Worm (Caenorhabditis elegans) whole organism, young adult: Measurements from ENCODE around the gene C03B1.4.

ENCODE experiments used
- B0035.1 ChIP-seq: sonication (generic microtip); optimal IDR thresholded peaks from 2 replicates; lab custom pipeline; 2016; ENCODE audit warnings: missing genetic modification characterization, mild to moderate bottlenecking, missing compliant biosample characterization, missing genotype, missing genetic modification reagents
- B0261.1 ChIP-seq: sonication (generic microtip); optimal IDR thresholded peaks from 2 replicates; lab custom pipeline; 2016; ENCODE audit warnings: mild to moderate bottlenecking, missing genetic modification characterization, moderate library complexity, missing compliant biosample characterization
- B0336.3 ChIP-seq: fragments of 200-800 bp; sonication (Bioruptor generic); IDR thresholded peaks from 2 replicates; pipeline ENCODE4 v1.3.6; 2022; ENCODE audit warnings: missing genetic modification characterization, missing compliant biosample characterization
- F10E7.11 ChIP-seq: sonication (generic microtip); optimal IDR thresholded peaks from 2 replicates; lab custom pipeline; 2017; ENCODE audit warnings: mild to moderate bottlenecking, missing genetic modification characterization, moderate library complexity, missing compliant biosample characterization
- F22D6.2 ChIP-seq: sonication (generic microtip); optimal IDR thresholded peaks from 2 replicates; lab custom pipeline; 2016; ENCODE audit warnings: mild to moderate bottlenecking, missing genetic modification characterization, missing compliant biosample characterization
- F23B12.7 ChIP-seq: sonication (generic microtip); optimal IDR thresholded peaks from 2 replicates; lab custom pipeline; 2017; ENCODE audit warnings: missing genetic modification characterization, mild to moderate bottlenecking, missing compliant biosample characterization, antibody characterized with exemption, moderate library complexity; ENCODE audit not compliant: insufficient read depth
- F39B2.1 ChIP-seq: fragments of 200-800 bp; sonication (Bioruptor generic); IDR thresholded peaks from 2 replicates; pipeline ENCODE4 v1.3.6; 2022; ENCODE audit warnings: missing genetic modification reagents, missing genetic modification characterization, missing compliant biosample characterization
- F52B5.7 ChIP-seq: sonication (generic microtip); optimal IDR thresholded peaks from 2 replicates; lab custom pipeline; 2016; ENCODE audit warnings: mild to moderate bottlenecking, missing genetic modification characterization, missing compliant biosample characterization
- F57A8.1 ChIP-seq: fragments of 200-800 bp; sonication (Bioruptor generic); optimal IDR thresholded peaks from 2 replicates; lab custom pipeline; 2018; ENCODE audit warnings: mild to moderate bottlenecking, missing genetic modification characterization, moderate library complexity, missing compliant biosample characterization
- T26A5.8 ChIP-seq: sonication (generic microtip); optimal IDR thresholded peaks from 2 replicates; lab custom pipeline; 2016; ENCODE audit warnings: missing genetic modification characterization, missing compliant biosample characterization
- Y53G8AR.9 ChIP-seq: fragments of 200-800 bp; sonication (Bioruptor generic); conservative IDR thresholded peaks from 2 replicates; pipeline ENCODE4 v1.3.6; 2022; ENCODE audit warnings: missing genetic modification reagents, missing genetic modification characterization, missing compliant biosample characterization
- Y56A3A.18 ChIP-seq: fragments of 200-800 bp; sonication (Bioruptor generic); IDR thresholded peaks from 2 replicates; pipeline ENCODE4 v1.3.6; 2022; ENCODE audit warnings: missing genetic modification reagents, missing genetic modification characterization, missing compliant biosample characterization
- Y67H2A.10 ChIP-seq: fragments of 200-800 bp; sonication (Bioruptor generic); conservative IDR thresholded peaks from 2 replicates; pipeline ENCODE4 v1.3.6; 2022; ENCODE audit warnings: missing genetic modification reagents, missing genetic modification characterization, missing compliant biosample characterization
- Y95B8A.8 ChIP-seq: fragments of 200-800 bp; sonication (Bioruptor generic); IDR thresholded peaks from 2 replicates; pipeline ENCODE4 v1.3.6; 2022; ENCODE audit warnings: missing genetic modification reagents, missing genetic modification characterization, missing compliant biosample characterization
- ccch-3 ChIP-seq: fragments of 200-800 bp; sonication (Bioruptor generic); optimal IDR thresholded peaks from 2 replicates; lab custom pipeline; 2018; ENCODE audit warnings: mild to moderate bottlenecking, missing genetic modification characterization, missing compliant biosample characterization
- ceh-58 ChIP-seq: fragments of 200-800 bp; sonication (Bioruptor generic); IDR thresholded peaks from 2 replicates; pipeline ENCODE4 v1.3.6; 2022; ENCODE audit warnings: missing genetic modification characterization, missing compliant biosample characterization
- ceh-79 ChIP-seq: sonication (generic microtip); optimal IDR thresholded peaks from 2 replicates; lab custom pipeline; 2017; ENCODE audit warnings: mild to moderate bottlenecking, missing genetic modification characterization, missing compliant biosample characterization
- ceh-91 ChIP-seq: fragments of 200-800 bp; sonication (Bioruptor generic); IDR thresholded peaks from 2 replicates; pipeline ENCODE4 v1.3.6; 2022; ENCODE audit warnings: missing genetic modification reagents, missing genetic modification characterization, missing compliant biosample characterization
- dpff-1 ChIP-seq: sonication (generic microtip); optimal IDR thresholded peaks from 2 replicates; lab custom pipeline; 2017; ENCODE audit warnings: mild to moderate bottlenecking, missing genetic modification characterization, missing compliant biosample characterization
- dpl-1 ChIP-seq: fragments of 150-350 bp; optimal IDR thresholded peaks from 2 replicates; lab custom pipeline; 2014; ENCODE audit warnings: missing biosample characterization, missing genetic modification reagents, missing genetic modification characterization
- egrh-3 ChIP-seq: fragments of 200-800 bp; sonication (Bioruptor generic); IDR thresholded peaks from 2 replicates; pipeline ENCODE4 v1.3.6; 2022; ENCODE audit warnings: missing genetic modification reagents, missing genetic modification characterization, missing compliant biosample characterization
- gei-17 ChIP-seq: fragments of 200-800 bp; sonication (Bioruptor generic); optimal IDR thresholded peaks from 2 replicates; lab custom pipeline; 2018; ENCODE audit warnings: mild to moderate bottlenecking, missing genetic modification characterization, missing compliant biosample characterization
- hmg-20 ChIP-seq: fragments of 200-800 bp; sonication (Bioruptor generic); IDR thresholded peaks from 2 replicates; pipeline ENCODE4 v1.3.6; 2022; ENCODE audit warnings: missing genetic modification reagents, missing genetic modification characterization, missing compliant biosample characterization
- hrde-1 ChIP-seq: sonication (generic microtip); optimal IDR thresholded peaks from 2 replicates; lab custom pipeline; 2016; ENCODE audit warnings: missing genetic modification characterization, mild to moderate bottlenecking, missing compliant biosample characterization, moderate library complexity, missing genotype, missing genetic modification reagents, borderline replicate concordance
- let-607 ChIP-seq, 2 experiments: fragments of 200-800 bp in 1 of 2; sonication (Bioruptor generic) in 1 of 2; sonication (generic microtip) in 1 of 2; optimal IDR thresholded peaks; 2 replicates each; lab custom pipeline; 2016 to 2018; ENCODE audit warnings: mild to moderate bottlenecking in 2 of 2, missing compliant biosample characterization in 2 of 2, missing genetic modification characterization in 2 of 2, moderate library complexity in 2 of 2, missing genotype in 1 of 2
- lin-26 ChIP-seq: fragments of 200-800 bp; sonication (Bioruptor generic); IDR thresholded peaks from 2 replicates; pipeline ENCODE4 v1.3.6; 2022; ENCODE audit warnings: missing genetic modification reagents, missing genetic modification characterization, missing compliant biosample characterization
- madf-8 ChIP-seq: fragments of 200-800 bp; sonication (Bioruptor generic); conservative IDR thresholded peaks from 2 replicates; pipeline ENCODE4 v1.3.6; 2022; ENCODE audit warnings: missing genetic modification reagents, missing genetic modification characterization, missing compliant biosample characterization
- nfya-1 ChIP-seq: sonication (generic microtip); optimal IDR thresholded peaks from 2 replicates; lab custom pipeline; 2017; ENCODE audit warnings: antibody characterized with exemption, missing compliant biosample characterization, missing genetic modification characterization, borderline replicate concordance; ENCODE audit not compliant: insufficient read depth
- nfya-2 ChIP-seq: fragments of 200-800 bp; sonication (Bioruptor generic); IDR thresholded peaks from 2 replicates; pipeline ENCODE4 v1.3.6; 2022; ENCODE audit warnings: missing genetic modification reagents, missing genetic modification characterization, missing compliant biosample characterization
- nfyb-1 ChIP-seq: fragments of 200-800 bp; sonication (Bioruptor generic); IDR thresholded peaks from 2 replicates; pipeline ENCODE4 v1.3.6; 2022; ENCODE audit warnings: missing genetic modification reagents, missing genetic modification characterization, missing compliant biosample characterization
- nhr-120 ChIP-seq: fragments of 200-800 bp; sonication (Bioruptor generic); IDR thresholded peaks from 2 replicates; pipeline ENCODE4 v1.3.6; 2022; ENCODE audit warnings: missing genetic modification characterization, missing compliant biosample characterization
- nhr-27 ChIP-seq: fragments of 200-800 bp; sonication (Bioruptor generic); optimal IDR thresholded peaks from 2 replicates; lab custom pipeline; 2018; ENCODE audit warnings: mild to moderate bottlenecking, missing genetic modification characterization, moderate library complexity, missing compliant biosample characterization
- nhr-80 ChIP-seq: sonication (generic microtip); optimal IDR thresholded peaks from 2 replicates; lab custom pipeline; 2016; ENCODE audit warnings: missing genetic modification characterization, missing compliant biosample characterization
- nhr-90 ChIP-seq: sonication (generic microtip); optimal IDR thresholded peaks from 2 replicates; lab custom pipeline; 2016; ENCODE audit warnings: missing genotype, mild to moderate bottlenecking, missing genetic modification characterization, missing compliant biosample characterization
- rpc-1 ChIP-seq, 2 experiments: fragments of 150-350 bp in 1 of 2; sonication (generic microtip) in 1 of 2; optimal IDR thresholded peaks; 2 replicates each; lab custom pipeline; 2014 to 2018; ENCODE audit warnings: missing biosample characterization in 1 of 2, missing genetic modification characterization in 1 of 2, missing genetic modification reagents in 1 of 2, missing genotype in 1 of 2
- sdz-38 ChIP-seq: sonication (generic microtip); optimal IDR thresholded peaks from 2 replicates; lab custom pipeline; 2016; ENCODE audit warnings: missing genotype, missing genetic modification characterization, missing compliant biosample characterization
- sea-2 ChIP-seq: fragments of 200-800 bp; sonication (Bioruptor generic); IDR thresholded peaks from 2 replicates; pipeline ENCODE4 v1.3.6; 2022; ENCODE audit warnings: missing genetic modification characterization, missing compliant biosample characterization
- snpc-4 ChIP-seq, 5 experiments: fragments of 150-350 bp in 1 of 5; sonication (generic microtip) in 4 of 5; optimal IDR thresholded peaks; 2 replicates each; lab custom pipeline; 2014 to 2018; ENCODE audit warnings: missing genetic modification characterization in 5 of 5, missing biosample characterization in 3 of 5, antibody characterized with exemption in 2 of 5, mild to moderate bottlenecking in 2 of 5, missing compliant biosample characterization in 2 of 5, missing genotype in 2 of 5, moderate library complexity in 2 of 5, missing genetic modification reagents in 1 of 5
- somi-1 ChIP-seq: fragments of 200-800 bp; sonication (Bioruptor generic); optimal IDR thresholded peaks from 2 replicates; lab custom pipeline; 2018; ENCODE audit warnings: mild to moderate bottlenecking, missing genetic modification characterization, missing compliant biosample characterization
- tbx-9 ChIP-seq: sonication (generic microtip); optimal IDR thresholded peaks from 2 replicates; lab custom pipeline; 2016; ENCODE audit warnings: borderline replicate concordance, missing genetic modification characterization, inconsistent platforms, missing compliant biosample characterization
- tlf-1 ChIP-seq: fragments of 200-800 bp; sonication (Bioruptor generic); optimal IDR thresholded peaks from 2 replicates; lab custom pipeline; 2018; ENCODE audit warnings: mild to moderate bottlenecking, missing genetic modification characterization, missing compliant biosample characterization
- unc-130 ChIP-seq: sonication (generic microtip); optimal IDR thresholded peaks from 2 replicates; lab custom pipeline; 2016; ENCODE audit warnings: missing genetic modification reagents, missing genetic modification characterization, missing compliant biosample characterization
- unc-62 ChIP-seq: fragments of 150-350 bp; optimal IDR thresholded peaks from 2 replicates; lab custom pipeline; 2014; ENCODE audit warnings: missing biosample characterization, missing genetic modification reagents, missing genetic modification characterization
- xnd-1 ChIP-seq: sonication (generic microtip); optimal IDR thresholded peaks from 2 replicates; lab custom pipeline; 2016; ENCODE audit warnings: missing genotype, missing genetic modification reagents, missing genetic modification characterization, missing compliant biosample characterization
- zfh-2 ChIP-seq: fragments of 200-800 bp; sonication (Bioruptor generic); conservative IDR thresholded peaks from 2 replicates; pipeline ENCODE4 v1.3.6; 2022; ENCODE audit warnings: missing genetic modification reagents, missing genetic modification characterization, missing compliant biosample characterization
- zim-3 ChIP-seq: sonication (generic microtip); optimal IDR thresholded peaks from 2 replicates; lab custom pipeline; 2017; ENCODE audit warnings: mild to moderate bottlenecking, missing genetic modification characterization, moderate library complexity, missing compliant biosample characterization
- ztf-26 ChIP-seq: sonication (generic microtip); optimal IDR thresholded peaks from 2 replicates; lab custom pipeline; 2017; ENCODE audit warnings: missing genetic modification characterization, missing compliant biosample characterization

Gene C03B1.4

ce11 chrX:6334602-6335001 is 29.7 kb upstream of the C03B1.4 start:
- no peak for TF ChIP-seq T26A5.8 (tag; lab: Kevin White, UChicago)
- peak; percentile 16 for TF ChIP-seq ceh-79 (tag; lab: Kevin White, UChicago)
- TF ChIP-seq sdz-38 (tag; lab: Kevin White, UChicago): no peak
- TF ChIP-seq F10E7.11 (tag; lab: Kevin White, UChicago): no peak
- peak; percentile 29; the same call in 1 of the 2 replicates for TF ChIP-seq B0336.3
- no peak for TF ChIP-seq nhr-27 (tag; lab: Kevin White, UChicago)
- TF ChIP-seq egrh-3: peak; percentile 58; the same call in 1 of the 2 replicates
- TF ChIP-seq madf-8 (GFP tag; lab: Robert Waterston, UW): no peak
- no peak for TF ChIP-seq ceh-91 (GFP tag; lab: Robert Waterston, UW)
- TF ChIP-seq nhr-120 (GFP tag; lab: Robert Waterston, UW): no peak
- TF ChIP-seq unc-130 (GFP tag; lab: Kevin White, UChicago): no peak
- no peak for TF ChIP-seq dpff-1 (tag; lab: Kevin White, UChicago)
- no peak for TF ChIP-seq unc-62 (GFP tag; lab: Kevin White, UChicago)
- no peak for TF ChIP-seq hmg-20 (GFP tag; lab: Robert Waterston, UW)
- TF ChIP-seq lin-26 (GFP tag; lab: Robert Waterston, UW): 0 out of 2 replicates have a peak, but pooled peaks have one; percentile 20
- TF ChIP-seq Y56A3A.18 (GFP tag; lab: Robert Waterston, UW): no peak
- TF ChIP-seq F23B12.7 (tag; lab: Kevin White, UChicago): no peak
- no peak for TF ChIP-seq F39B2.1 (GFP tag; lab: Robert Waterston, UW)
- TF ChIP-seq let-607 (tag; optimal IDR thresholded peaks at IDR 0.05; lab: Kevin White, UChicago): no peak
- TF ChIP-seq ztf-26 (tag; lab: Kevin White, UChicago): no peak
- no peak for TF ChIP-seq somi-1 (GFP tag; lab: Kevin White, UChicago)
- TF ChIP-seq ceh-58: no peak
- TF ChIP-seq zfh-2 (GFP tag; lab: Robert Waterston, UW): peak; percentile 78
- TF ChIP-seq F57A8.1: no peak
- TF ChIP-seq xnd-1: no peak
- TF ChIP-seq dpl-1 (GFP tag; lab: Kevin White, UChicago): no peak
- TF ChIP-seq gei-17 (GFP tag; lab: Kevin White, UChicago): no peak
- no peak for TF ChIP-seq ccch-3 (GFP tag; lab: Kevin White, UChicago)
- TF ChIP-seq nfyb-1 (GFP tag; lab: Robert Waterston, UW): no peak

ce11 chrX:6337338-6337737 is 27.0 kb upstream of the C03B1.4 start:
- TF ChIP-seq sea-2 (GFP tag; lab: Robert Waterston, UW) (no peak), B0261.1 (no peak), Y95B8A.8 (no peak), nhr-90 (tag; lab: Kevin White, UChicago) (no peak), F52B5.7 (tag; lab: Kevin White, UChicago) (no peak)

DNA sequence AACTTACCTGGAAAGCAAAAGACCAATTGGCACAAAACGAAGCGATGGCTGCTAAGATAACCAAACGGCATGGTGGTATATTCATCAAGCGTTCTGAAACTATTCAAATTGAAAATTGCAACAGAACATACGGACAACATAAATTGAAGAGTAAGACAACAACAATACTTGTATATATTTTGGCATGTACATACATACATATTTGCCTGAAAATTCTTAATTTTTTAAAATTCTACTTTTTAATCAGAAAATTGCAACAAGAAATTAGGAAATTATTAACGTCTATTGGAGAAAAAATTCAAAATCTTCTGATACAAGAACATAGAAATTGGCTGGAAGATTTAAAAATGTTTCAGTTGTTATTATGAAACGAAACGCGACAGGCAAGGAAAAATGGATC is 26.3 kb upstream of the C03B1.4 start, which contains the start of gene C03B1.13:
Gene C03B1.13 (minus strand): TSS at position 101 of the 400 bp plus-strand sequence.
- TF ChIP-seq Y67H2A.10 (no peak), ztf-26 (tag; lab: Kevin White, UChicago) (no peak), nfya-2 (GFP tag; lab: Robert Waterston, UW) (no peak), zim-3 (tag; lab: Kevin White, UChicago) (no peak), snpc-4 (GFP tag; optimal IDR thresholded peaks at IDR 0.05; lab: Kevin White, UChicago) (no peak), snpc-4 (tag; optimal IDR thresholded peaks at IDR 0.05; lab: Kevin White, UChicago) (no peak), nfya-1 (tag; lab: Kevin White, UChicago) (no peak), Y53G8AR.9 (no peak), unc-130 (GFP tag; lab: Kevin White, UChicago) (no peak), rpc-1 (optimal IDR thresholded peaks at IDR 0.05; lab: Kevin White, UChicago) (no peak), rpc-1 (tag; optimal IDR thresholded peaks at IDR 0.05; lab: Kevin White, UChicago) (no peak), tbx-9 (no peak), tlf-1 (no peak), nhr-80 (tag; lab: Kevin White, UChicago) (no peak), F22D6.2 (tag; lab: Kevin White, UChicago) (no peak), B0035.1 (no peak), zfh-2 (GFP tag; lab: Robert Waterston, UW) (no peak), hrde-1 (no peak)
